Fruit fly (Drosophila melanogaster): Measurements from ENCODE around the gene CG42870.

CG42870 gene

DNA sequence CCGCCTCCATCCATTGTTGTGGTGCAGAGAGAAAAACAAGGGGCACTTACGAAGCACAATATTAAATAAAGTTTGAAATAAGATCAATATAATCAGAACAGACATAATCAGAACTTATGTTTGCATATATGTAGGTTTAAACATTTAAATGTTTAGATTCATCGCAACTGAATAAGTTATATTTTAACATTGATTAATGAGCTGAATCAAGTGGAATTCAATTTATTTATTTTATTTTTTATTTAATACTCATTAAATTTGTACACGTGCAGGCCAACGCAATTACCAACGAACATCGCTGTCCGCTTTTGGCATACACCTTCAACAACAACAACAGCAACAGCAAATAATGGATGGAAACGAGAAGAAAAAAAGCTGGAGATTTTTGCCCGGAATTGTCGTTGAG is 38.3 kb downstream of the CG42870 start (continued):
- peak; percentile 41; the same call in 1 of the 2 replicates for TF ChIP-seq stc (GFP tag; IDR thresholded peaks at IDR 0.05)
- peak; percentile 1 for TF ChIP-seq run (tag; optimal IDR thresholded peaks at IDR 0.05)
- TF ChIP-seq CG10147 (GFP tag; optimal IDR thresholded peaks at IDR 0.05) = no peak
- TF ChIP-seq dpn (GFP tag; optimal IDR thresholded peaks at IDR 0.05) = peak in 1 of 2 experiments; percentile 16
- TF ChIP-seq pum (GFP tag; optimal IDR thresholded peaks at IDR 0.05) = no peak
- no peak for TF ChIP-seq ap (GFP tag; IDR thresholded peaks at IDR 0.05)
- TF ChIP-seq Scr (GFP tag; IDR thresholded peaks at IDR 0.05; ENCODE audit: partially characterized antibody) = no peak
- TF ChIP-seq tx (GFP tag; optimal IDR thresholded peaks at IDR 0.05) = no peak
- no peak for TF ChIP-seq Fer2 (tag; optimal IDR thresholded peaks at IDR 0.05)
- no peak for TF ChIP-seq CG5245 (GFP tag; optimal IDR thresholded peaks at IDR 0.05)
- no peak for TF ChIP-seq CG7963 (GFP tag; IDR thresholded peaks at IDR 0.05; ENCODE audit: partially characterized antibody)
- no peak for TF ChIP-seq CG11723 (GFP tag; optimal IDR thresholded peaks at IDR 0.05)
- no peak for TF ChIP-seq Jarid2 (GFP tag; optimal IDR thresholded peaks at IDR 0.05)
- TF ChIP-seq ssp (GFP tag; IDR thresholded peaks at IDR 0.05) = no peak
- no peak for TF ChIP-seq E2f2 (GFP tag; IDR thresholded peaks at IDR 0.05)
- TF ChIP-seq CG7745 (tag; optimal IDR thresholded peaks at IDR 0.05) = no peak
- TF ChIP-seq kah (GFP tag; optimal IDR thresholded peaks at IDR 0.05) = no peak
- no peak for TF ChIP-seq CG18476 (GFP tag; optimal IDR thresholded peaks at IDR 0.05)
- no peak for TF ChIP-seq bbx (GFP tag; IDR thresholded peaks at IDR 0.05; ENCODE audit: partially characterized antibody)
- TF ChIP-seq MBD-R2 (GFP tag; IDR thresholded peaks at IDR 0.05) = no peak
- no peak for TF ChIP-seq hth (optimal IDR thresholded peaks at IDR 0.05)
- TF ChIP-seq CG7556 (GFP tag; optimal IDR thresholded peaks at IDR 0.05) = peak; percentile 53
- no peak for TF ChIP-seq Atf6 (GFP tag; IDR thresholded peaks at IDR 0.05)
- TF ChIP-seq chif (GFP tag; optimal IDR thresholded peaks at IDR 0.05) = no peak
- TF ChIP-seq crp (GFP tag; optimal IDR thresholded peaks at IDR 0.05) = no peak
- TF ChIP-seq Dip2 (GFP tag; IDR thresholded peaks at IDR 0.05) = no peak
- peak; percentile 55 for TF ChIP-seq grau (tag; optimal IDR thresholded peaks at IDR 0.05)
- no peak for TF ChIP-seq CG4404 (GFP tag; IDR thresholded peaks at IDR 0.05)
- no peak for TF ChIP-seq so (GFP tag; IDR thresholded peaks at IDR 0.05)
- no peak for TF ChIP-seq Sry-δ (GFP tag; optimal IDR thresholded peaks at IDR 0.05)
- no peak for TF ChIP-seq gfzf (GFP tag; optimal IDR thresholded peaks at IDR 0.05)
- no peak for TF ChIP-seq CrebB (tag; optimal IDR thresholded peaks at IDR 0.05)
- TF ChIP-seq Ptx1 (GFP tag; IDR thresholded peaks at IDR 0.05) = peak; percentile 38; the same call in 1 of the 2 replicates
- TF ChIP-seq CG3847 (GFP tag; IDR thresholded peaks at IDR 0.05) = no peak
- no peak for TF ChIP-seq fru (optimal IDR thresholded peaks at IDR 0.05)
- TF ChIP-seq CG12299 (tag; optimal IDR thresholded peaks at IDR 0.05) = no peak
- no peak for TF ChIP-seq CG7271 (tag; optimal IDR thresholded peaks at IDR 0.05)
- TF ChIP-seq Sry-β (GFP tag; optimal IDR thresholded peaks at IDR 0.05) = no peak
- no peak for TF ChIP-seq Six4 (GFP tag; optimal IDR thresholded peaks at IDR 0.05)
- TF ChIP-seq jumu (GFP tag; optimal IDR thresholded peaks at IDR 0.05) = no peak
- no peak for TF ChIP-seq fd64A (GFP tag; optimal IDR thresholded peaks at IDR 0.05)
- no peak for TF ChIP-seq her (GFP tag; optimal IDR thresholded peaks at IDR 0.05)
- no peak for TF ChIP-seq CG6254 (GFP tag; optimal IDR thresholded peaks at IDR 0.05)
- no peak for TF ChIP-seq CG6272 (GFP tag; IDR thresholded peaks at IDR 0.05)
- TF ChIP-seq CG7839 (tag; optimal IDR thresholded peaks at IDR 0.05) = peak; percentile 56
- TF ChIP-seq gce (GFP tag; IDR thresholded peaks at IDR 0.05) = no peak
- 0 out of 2 replicates have a peak, but pooled peaks have one; percentile 18 for TF ChIP-seq vvl (GFP tag; IDR thresholded peaks at IDR 0.05)
- TF ChIP-seq CG17829 (tag; optimal IDR thresholded peaks at IDR 0.05) = peak; percentile 22
- peak; percentile 72 for TF ChIP-seq dmrt99B (tag; optimal IDR thresholded peaks at IDR 0.05)
- TF ChIP-seq Sox102F (GFP tag; optimal IDR thresholded peaks at IDR 0.05) = peak; percentile 75
- TF ChIP-seq Nf-YC (tag; optimal IDR thresholded peaks at IDR 0.05) = no peak
- no peak for TF ChIP-seq shn (GFP tag; optimal IDR thresholded peaks at IDR 0.05)
